Worm (Caenorhabditis elegans): ENCODE data around the gene gst-19.

DNA sequence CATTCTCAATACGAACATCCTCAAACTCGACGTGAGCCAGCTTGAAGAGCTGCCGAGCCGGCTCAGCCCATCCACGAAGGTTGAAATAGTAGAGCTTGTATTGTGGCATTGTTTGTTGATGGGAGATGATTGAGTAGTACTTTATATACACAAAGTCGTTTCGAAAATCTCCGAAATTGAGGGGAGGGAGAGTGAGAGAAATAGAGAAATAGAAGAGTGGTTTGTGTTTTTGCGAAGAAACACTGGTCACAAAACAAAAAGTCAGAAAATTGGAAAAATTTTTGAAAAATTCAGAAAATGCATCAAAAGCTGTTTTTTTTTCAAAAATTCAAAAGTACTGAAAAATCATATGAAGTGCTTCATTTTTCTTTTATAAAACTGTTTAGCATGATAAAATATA lies 15.8 kb downstream of the gst-19 start, which contains the start of gene gst-24:
- TF ChIP-seq pqm-1 (tag; optimal IDR thresholded peaks at IDR 0.05) (no peak), zag-1 (tag; optimal IDR thresholded peaks at IDR 0.05) (no peak), set-16 (GFP tag; IDR thresholded peaks at IDR 0.05) (no peak), pha-4 (GFP tag; IDR thresholded peaks at IDR 0.05) (no peak), pha-4 (tag; optimal IDR thresholded peaks at IDR 0.05) (no peak), snpc-4 (tag; optimal IDR thresholded peaks at IDR 0.05) (no peak), ztf-7 (tag; optimal IDR thresholded peaks at IDR 0.05) (no peak), egl-27 (tag; optimal IDR thresholded peaks at IDR 0.05) (no peak), F49E8.2 (tag; optimal IDR thresholded peaks at IDR 0.05; ENCODE audit: borderline replicate concordance) (no peak), ztf-11 (tag; optimal IDR thresholded peaks at IDR 0.05) (no peak), unc-62 (GFP tag; optimal IDR thresholded peaks at IDR 0.05 in 1 of 2) (no peak), unc-62 (tag; optimal IDR thresholded peaks at IDR 0.05) (no peak), dpl-1 (GFP tag; optimal IDR thresholded peaks at IDR 0.05) (no peak)
